Worm (Caenorhabditis elegans) whole organism, L1 larva: Measurements from ENCODE around the gene srw-36.

Source experiments
- C04F5.9 ChIP-seq: sonication (generic microtip); optimal IDR thresholded peaks from 2 replicates; lab custom pipeline; 2016; ENCODE audit warnings: missing genetic modification characterization, missing compliant biosample characterization
- C16A3.4 ChIP-seq: fragments of 150-350 bp; optimal IDR thresholded peaks from 2 replicates; lab custom pipeline; 2014; ENCODE audit warnings: missing biosample characterization, missing genetic modification characterization
- C34B4.2 ChIP-seq: sonication (generic microtip); optimal IDR thresholded peaks from 2 replicates; lab custom pipeline; 2017; ENCODE audit warnings: mild to moderate bottlenecking, missing genetic modification characterization, missing compliant biosample characterization
- F16B12.6 ChIP-seq: fragments of 150-350 bp; optimal IDR thresholded peaks from 2 replicates; lab custom pipeline; 2014; ENCODE audit warnings: missing biosample characterization, missing genetic modification characterization
- alr-1 ChIP-seq: fragments of 200-800 bp; sonication (Bioruptor generic); optimal IDR thresholded peaks from 2 replicates; lab custom pipeline; 2018; ENCODE audit warnings: borderline replicate concordance, mild to moderate bottlenecking, missing genetic modification characterization, missing compliant biosample characterization
- blmp-1 ChIP-seq: fragments of 150-350 bp; optimal IDR thresholded peaks from 2 replicates; lab custom pipeline; 2014; ENCODE audit warnings: missing biosample characterization, missing genetic modification characterization
- ceh-90 ChIP-seq: sonication (generic microtip); optimal IDR thresholded peaks from 2 replicates; lab custom pipeline; 2016; ENCODE audit warnings: missing genetic modification characterization, missing compliant biosample characterization
- ces-1 ChIP-seq: fragments of 150-350 bp; optimal IDR thresholded peaks from 2 replicates; lab custom pipeline; 2014; ENCODE audit warnings: missing biosample characterization, missing genetic modification reagents, missing genetic modification characterization
- efl-3 ChIP-seq: fragments of 200-800 bp; sonication (Bioruptor generic); optimal IDR thresholded peaks from 2 replicates; lab custom pipeline; 2018; ENCODE audit warnings: mild to moderate bottlenecking, missing genetic modification characterization, missing compliant biosample characterization
- egl-13 ChIP-seq: sonication (generic microtip); optimal IDR thresholded peaks from 2 replicates; lab custom pipeline; 2016; ENCODE audit warnings: missing genotype, missing genetic modification reagents, missing genetic modification characterization, missing compliant biosample characterization
- elt-2 ChIP-seq: sonication (generic microtip); optimal IDR thresholded peaks from 2 replicates; lab custom pipeline; 2016; ENCODE audit warnings: missing genetic modification characterization, mild to moderate bottlenecking, inconsistent platforms, missing compliant biosample characterization, missing genetic modification reagents
- fkh-4 ChIP-seq: sonication (generic microtip); optimal IDR thresholded peaks from 2 replicates; lab custom pipeline; 2016; ENCODE audit warnings: missing compliant biosample characterization, missing genetic modification characterization, borderline replicate concordance
- fos-1 ChIP-seq: fragments of 150-350 bp; optimal IDR thresholded peaks from 2 replicates; lab custom pipeline; 2014; ENCODE audit warnings: missing biosample characterization, missing genetic modification characterization
- grh-1 ChIP-seq: fragments of 200-800 bp; sonication (Bioruptor generic); IDR thresholded peaks from 2 replicates; pipeline ENCODE4 v1.3.6; 2022; ENCODE audit warnings: missing genetic modification reagents, missing genetic modification characterization, missing compliant biosample characterization
- hlh-17 ChIP-seq: fragments of 200-800 bp; sonication (Bioruptor generic); optimal IDR thresholded peaks from 2 replicates; lab custom pipeline; 2018; ENCODE audit warnings: missing genetic modification characterization, mild to moderate bottlenecking, missing compliant biosample characterization, moderate library complexity, borderline replicate concordance
- irx-1 ChIP-seq: sonication (generic microtip); optimal IDR thresholded peaks from 2 replicates; lab custom pipeline; 2016; ENCODE audit warnings: missing genetic modification characterization, missing compliant biosample characterization
- isw-1 ChIP-seq: fragments of 200-800 bp; sonication (Bioruptor generic); IDR thresholded peaks from 2 replicates; pipeline ENCODE4 v1.3.6; 2022; ENCODE audit warnings: missing genetic modification characterization, missing compliant biosample characterization
- jun-1 ChIP-seq: fragments of 150-350 bp; optimal IDR thresholded peaks from 2 replicates; lab custom pipeline; 2014; ENCODE audit warnings: missing biosample characterization, missing genetic modification reagents, missing genetic modification characterization
- lin-14 ChIP-seq: fragments of 200-800 bp; sonication (Bioruptor generic); optimal IDR thresholded peaks from 2 replicates; lab custom pipeline; 2018; ENCODE audit warnings: mild to moderate bottlenecking, missing genetic modification characterization, moderate library complexity, missing compliant biosample characterization
- lin-35 ChIP-seq, 2 experiments: fragments of 150-350 bp; optimal IDR thresholded peaks; 2 replicates each; lab custom pipeline; 2014; ENCODE audit warnings: missing biosample characterization in 2 of 2, missing genetic modification characterization in 2 of 2, missing genetic modification reagents in 2 of 2
- mep-1 ChIP-seq: fragments of 150-350 bp; optimal IDR thresholded peaks from 2 replicates; lab custom pipeline; 2014; ENCODE audit warnings: missing biosample characterization, missing genetic modification characterization
- nhr-12 ChIP-seq: sonication (generic microtip); optimal IDR thresholded peaks from 2 replicates; lab custom pipeline; 2017; ENCODE audit warnings: missing biosample characterization, missing genetic modification characterization
- nhr-19 ChIP-seq: fragments of 200-800 bp; sonication (Bioruptor generic); conservative IDR thresholded peaks from 2 replicates; pipeline ENCODE4 v1.3.6; 2022; ENCODE audit warnings: missing genetic modification characterization, missing compliant biosample characterization
- nhr-237 ChIP-seq: fragments of 150-350 bp; optimal IDR thresholded peaks from 2 replicates; lab custom pipeline; 2014; ENCODE audit warnings: missing biosample characterization, missing genetic modification characterization
- nhr-47 ChIP-seq: sonication (generic microtip); optimal IDR thresholded peaks from 2 replicates; lab custom pipeline; 2016; ENCODE audit warnings: mild to moderate bottlenecking, missing genetic modification characterization, moderate library complexity, missing compliant biosample characterization
- nhr-77 ChIP-seq: fragments of 150-350 bp; optimal IDR thresholded peaks from 2 replicates; lab custom pipeline; 2014; ENCODE audit warnings: missing biosample characterization, missing genetic modification characterization
- nhr-85 ChIP-seq: sonication (generic microtip); peaks from one replicate; lab custom pipeline; 2016; ENCODE audit warnings: missing genetic modification characterization, inconsistent platforms, missing compliant biosample characterization
- pag-3 ChIP-seq: sonication (generic microtip); optimal IDR thresholded peaks from 2 replicates; lab custom pipeline; 2017; ENCODE audit warnings: missing genetic modification characterization, mild to moderate bottlenecking, missing compliant biosample characterization, antibody characterized with exemption, borderline replicate concordance; ENCODE audit not compliant: insufficient read depth
- pax-3 ChIP-seq: fragments of 200-800 bp; sonication (Bioruptor generic); optimal IDR thresholded peaks from 2 replicates; lab custom pipeline; 2018; ENCODE audit warnings: mild to moderate bottlenecking, missing genetic modification characterization, moderate library complexity, missing compliant biosample characterization
- pqm-1 ChIP-seq: sonication (generic microtip); optimal IDR thresholded peaks from 3 replicates; lab custom pipeline; 2017; ENCODE audit warnings: missing biosample characterization, missing genetic modification characterization
- snpc-4 ChIP-seq: fragments of 150-350 bp; optimal IDR thresholded peaks from 2 replicates; lab custom pipeline; 2014; ENCODE audit warnings: missing biosample characterization, missing genetic modification characterization
- snu-23 ChIP-seq: sonication (generic microtip); optimal IDR thresholded peaks from 2 replicates; lab custom pipeline; 2016; ENCODE audit warnings: missing genetic modification characterization, missing compliant biosample characterization
- sptf-1 ChIP-seq: fragments of 150-350 bp; optimal IDR thresholded peaks from 2 replicates; lab custom pipeline; 2014; ENCODE audit warnings: missing biosample characterization, missing genetic modification characterization
- swsn-7 ChIP-seq: sonication (generic microtip); optimal IDR thresholded peaks from 2 replicates; lab custom pipeline; 2016; ENCODE audit warnings: missing genetic modification characterization, missing compliant biosample characterization
- tbx-2 ChIP-seq: sonication (generic microtip); optimal IDR thresholded peaks from 2 replicates; lab custom pipeline; 2016; ENCODE audit warnings: missing genetic modification characterization, missing compliant biosample characterization
- unc-130 ChIP-seq: fragments of 150-350 bp; optimal IDR thresholded peaks from 2 replicates; lab custom pipeline; 2017; ENCODE audit warnings: missing biosample characterization, missing genetic modification characterization, inconsistent platforms
- unc-62 ChIP-seq: fragments of 150-350 bp; optimal IDR thresholded peaks from 2 replicates; lab custom pipeline; 2014; ENCODE audit warnings: missing biosample characterization, missing genetic modification reagents, missing genetic modification characterization
- unc-98 ChIP-seq: fragments of 200-800 bp; sonication (Bioruptor generic); IDR thresholded peaks from 2 replicates; pipeline ENCODE4 v1.3.6; 2022; ENCODE audit warnings: missing genetic modification characterization, missing compliant biosample characterization
- vab-15 ChIP-seq: sonication (generic microtip); optimal IDR thresholded peaks from 2 replicates; lab custom pipeline; 2017; ENCODE audit warnings: missing genotype, mild to moderate bottlenecking, missing genetic modification characterization, missing compliant biosample characterization
- ztf-11 ChIP-seq, 2 experiments: sonication (generic microtip); optimal IDR thresholded peaks; 2 replicates each; lab custom pipeline; 2016 to 2017; ENCODE audit warnings: missing genetic modification characterization in 2 of 2, missing biosample characterization in 1 of 2, missing compliant biosample characterization in 1 of 2

srw-36 gene

ce11 chrV:16672198-16672597 is 10.8 kb upstream of the srw-36 start, which contains the start of gene F14F8.8:
TSS of gene F14F8.8 (minus strand) at chrV:16672298.
- TF ChIP-seq C04F5.9 (tag; lab: Kevin White, UChicago) (no peak), hlh-17 (GFP tag; lab: Kevin White, UChicago) (no peak), nhr-12 (no peak), pqm-1 (tag; lab: Kevin White, UChicago) (no peak), unc-62 (GFP tag; lab: Kevin White, UChicago) (no peak), snpc-4 (no peak), fos-1 (tag; lab: Kevin White, UChicago) (no peak), jun-1 (no peak), swsn-7 (tag; lab: Kevin White, UChicago) (no peak), vab-15 (tag; lab: Kevin White, UChicago) (no peak), nhr-19 (GFP tag; lab: Robert Waterston, UW) (no peak), elt-2 (tag; lab: Kevin White, UChicago) (no peak), sptf-1 (tag; lab: Kevin White, UChicago) (no peak), mep-1 (tag; lab: Kevin White, UChicago) (no peak), irx-1 (no peak), tbx-2 (tag; lab: Kevin White, UChicago) (no peak)

DNA sequence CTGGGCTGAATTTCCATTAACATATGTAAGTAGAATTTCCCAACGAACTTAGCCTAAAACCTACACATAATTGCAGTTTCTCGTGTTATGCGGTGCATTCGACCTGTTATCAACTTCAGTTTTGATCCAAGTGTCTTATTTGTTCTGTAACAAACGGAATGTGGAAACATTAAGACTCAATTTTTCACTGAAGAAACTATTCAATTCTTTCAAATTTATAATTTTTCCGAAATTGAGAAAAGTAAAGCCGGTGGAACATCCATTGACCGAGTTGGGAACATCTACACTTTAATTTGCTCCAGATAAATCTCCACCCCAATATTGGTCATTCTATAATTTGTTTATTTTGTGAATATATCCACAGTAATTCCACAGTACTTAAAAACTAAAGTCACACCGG is 8.6 kb upstream of the srw-36 start:
- no peak for TF ChIP-seq grh-1 (GFP tag; lab: Robert Waterston, UW)

DNA sequence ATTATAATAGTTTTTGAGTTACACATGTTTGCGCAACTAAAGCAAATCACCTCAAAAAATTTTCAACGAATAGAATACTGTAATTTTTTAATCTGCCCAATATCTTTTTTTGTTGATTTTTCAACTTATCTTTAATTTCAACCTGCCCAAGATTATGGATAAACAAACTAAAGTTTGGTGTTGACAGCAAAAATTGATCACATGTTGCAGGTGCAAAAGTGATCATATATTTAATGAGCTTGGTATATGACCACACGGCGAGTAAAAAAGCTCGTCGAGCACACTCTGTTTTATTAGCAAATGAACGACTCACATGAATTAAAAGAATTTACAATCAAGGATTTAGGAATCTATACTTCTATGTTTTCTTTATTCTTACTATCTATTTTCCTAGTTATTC is 7.4 kb upstream of the srw-36 start, which contains the start of gene srz-1:
Gene srz-1 (plus strand): TSS at position 301 of the 400 bp plus-strand sequence.
- TF ChIP-seq fos-1 (tag; lab: Kevin White, UChicago) = no peak
- no peak for TF ChIP-seq lin-14 (GFP tag; lab: Kevin White, UChicago)
- no peak for TF ChIP-seq ces-1 (GFP tag; lab: Kevin White, UChicago)
- TF ChIP-seq ztf-11 (tag; optimal IDR thresholded peaks at IDR 0.05; lab: Kevin White, UChicago) = no peak
- no peak for TF ChIP-seq fkh-4 (tag; lab: Kevin White, UChicago)
- no peak for TF ChIP-seq pax-3 (tag; lab: Kevin White, UChicago)
- TF ChIP-seq lin-35 (GFP tag; optimal IDR thresholded peaks at IDR 0.05; lab: Kevin White, UChicago) = no peak
- no peak for TF ChIP-seq nhr-19 (GFP tag; lab: Robert Waterston, UW)
- no peak for TF ChIP-seq efl-3 (GFP tag; lab: Kevin White, UChicago)
- TF ChIP-seq F16B12.6 (tag; lab: Kevin White, UChicago) = no peak
- TF ChIP-seq snu-23 (GFP tag; lab: Kevin White, UChicago) = no peak
- no peak for TF ChIP-seq nhr-47 (tag; lab: Kevin White, UChicago)
- no peak for TF ChIP-seq unc-98 (GFP tag; lab: Robert Waterston, UW)
- no peak for TF ChIP-seq alr-1 (tag; lab: Kevin White, UChicago)
- no peak for TF ChIP-seq nhr-237 (tag; lab: Kevin White, UChicago)
- no peak for TF ChIP-seq nhr-85
- TF ChIP-seq ceh-90 (tag; lab: Kevin White, UChicago) = no peak

- no peak for TF ChIP-seq snu-23 (GFP tag; lab: Kevin White, UChicago)
- no peak for TF ChIP-seq egl-13 (tag; lab: Kevin White, UChicago)
- no peak for TF ChIP-seq isw-1 (GFP tag; lab: Robert Waterston, UW)
- TF ChIP-seq C16A3.4 (tag; lab: Kevin White, UChicago) = no peak
- TF ChIP-seq C34B4.2 = no peak
- no peak for TF ChIP-seq C04F5.9 (tag; lab: Kevin White, UChicago)
- TF ChIP-seq nhr-47 (tag; lab: Kevin White, UChicago) = no peak
- TF ChIP-seq fkh-4 (tag; lab: Kevin White, UChicago) = no peak
- no peak for TF ChIP-seq blmp-1
- no peak for TF ChIP-seq nhr-77
- TF ChIP-seq unc-130 = no peak
- no peak for TF ChIP-seq pag-3 (tag; lab: Kevin White, UChicago)
Measured at ce11 chrV:16679237-16679636, 3.7 kb upstream of the srw-36 start, which contains the start of gene srz-103. TSS of gene srz-103 (minus strand) at chrV:16679337.
